ENCODE assay signal across 1 fruit fly cellular context in genomic region chr3L:18683846-18684245, dm6.
TF ChIP-seq lines count a peak whose summit lies in the region.

Chmp1 (minus strand) TSS chr3L:18684061.

TF ChIP-seq in whole organism, embryonic, 481 proteins besides CTCF, POLR2A, EP300 and RAD21 (continued from another document and continues in another):
- no peak for TF ChIP-seq Dip2 (GFP tag; IDR thresholded peaks at IDR 0.05; lab: Robert Waterston, UW)
- TF ChIP-seq ab (GFP tag; optimal IDR thresholded peaks at IDR 0.05; lab: Kevin White, UChicago), result no peak
- TF ChIP-seq BEAF-32 (GFP tag; optimal IDR thresholded peaks at IDR 0.05; lab: Kevin White, UChicago), result no peak
- peak; percentile 11; the same call in 1 of the 3 replicates for TF ChIP-seq CG34224 (GFP tag; IDR thresholded peaks at IDR 0.05; lab: Robert Waterston, UW; ENCODE audit: partially characterized antibody)
- TF ChIP-seq CG9797 (GFP tag; optimal IDR thresholded peaks at IDR 0.05; lab: Kevin White, UChicago), result peak; percentile 65
- no peak for TF ChIP-seq Drgx (GFP tag; IDR thresholded peaks at IDR 0.05; lab: Robert Waterston, UW)
- peak; percentile 51 for TF ChIP-seq pzg (GFP tag; optimal IDR thresholded peaks at IDR 0.05; lab: Kevin White, UChicago)
- no peak for TF ChIP-seq mld (GFP tag; IDR thresholded peaks at IDR 0.05; lab: Robert Waterston, UW; ENCODE audit: partially characterized antibody)
- no peak for TF ChIP-seq CG4730 (GFP tag; IDR thresholded peaks at IDR 0.05; lab: Robert Waterston, UW)
- TF ChIP-seq CkIIα-i1 (GFP tag; IDR thresholded peaks at IDR 0.05; lab: Robert Waterston, UW), result no peak
- TF ChIP-seq kay (GFP tag; optimal IDR thresholded peaks at IDR 0.05; lab: Kevin White, UChicago), result peak; percentile 94
- TF ChIP-seq kah (GFP tag; optimal IDR thresholded peaks at IDR 0.05; lab: Kevin White, UChicago), result no peak
- TF ChIP-seq CG1603 (tag; optimal IDR thresholded peaks at IDR 0.05; lab: Kevin White, UChicago), result peak; percentile 21
- TF ChIP-seq lbe (GFP tag; optimal IDR thresholded peaks at IDR 0.05; lab: Kevin White, UChicago), result no peak
- TF ChIP-seq Optix (GFP tag; IDR thresholded peaks at IDR 0.05; lab: Robert Waterston, UW), result no peak
- no peak for TF ChIP-seq CG11723 (GFP tag; optimal IDR thresholded peaks at IDR 0.05; lab: Kevin White, UChicago)
- no peak for TF ChIP-seq Doc2 (GFP tag; IDR thresholded peaks at IDR 0.05; lab: Robert Waterston, UW)
- TF ChIP-seq CG4282 (GFP tag; optimal IDR thresholded peaks at IDR 0.05; lab: Kevin White, UChicago), result no peak
- TF ChIP-seq hkb (optimal IDR thresholded peaks at IDR 0.05; lab: Kevin White, UChicago), result no peak
- TF ChIP-seq hkb (GFP tag; IDR thresholded peaks at IDR 0.05; lab: Robert Waterston, UW), result no peak
- TF ChIP-seq CG14014 (GFP tag; IDR thresholded peaks at IDR 0.05; lab: Robert Waterston, UW), result no peak
- TF ChIP-seq lilli (GFP tag; optimal IDR thresholded peaks at IDR 0.05; lab: Kevin White, UChicago), result no peak
- TF ChIP-seq CG12155 (GFP tag; optimal IDR thresholded peaks at IDR 0.05; lab: Kevin White, UChicago), result no peak
- TF ChIP-seq unc-4 (GFP tag; IDR thresholded peaks at IDR 0.05; lab: Robert Waterston, UW; ENCODE audit: partially characterized antibody), result no peak; the same call in 1 of the 2 replicates
- TF ChIP-seq CG9609 (GFP tag; optimal IDR thresholded peaks at IDR 0.05; lab: Kevin White, UChicago), result no peak
- no peak for TF ChIP-seq CG17328 (GFP tag; IDR thresholded peaks at IDR 0.05; lab: Robert Waterston, UW)
- no peak for TF ChIP-seq CG15011 (GFP tag; optimal IDR thresholded peaks at IDR 0.05; lab: Kevin White, UChicago)
- peak; percentile 62 for TF ChIP-seq CG13287 (GFP tag; IDR thresholded peaks at IDR 0.05; lab: Robert Waterston, UW; ENCODE audit: partially characterized antibody)
- TF ChIP-seq CG12744 (GFP tag; optimal IDR thresholded peaks at IDR 0.05; lab: Kevin White, UChicago), result no peak
- TF ChIP-seq unpg (GFP tag; optimal IDR thresholded peaks at IDR 0.05; lab: Kevin White, UChicago), result no peak
- TF ChIP-seq CG12071 (GFP tag; optimal IDR thresholded peaks at IDR 0.05; lab: Kevin White, UChicago), result no peak
- no peak for TF ChIP-seq vvl (GFP tag; IDR thresholded peaks at IDR 0.05; lab: Robert Waterston, UW)
- TF ChIP-seq mirr (GFP tag; optimal IDR thresholded peaks at IDR 0.05; lab: Kevin White, UChicago), result no peak
- TF ChIP-seq croc (GFP tag; conservative IDR thresholded peaks at IDR 0.05; lab: Robert Waterston, UW), result no peak
- TF ChIP-seq onecut (GFP tag; IDR thresholded peaks at IDR 0.05; lab: Robert Waterston, UW), result no peak
- TF ChIP-seq CG18619 (GFP tag; optimal IDR thresholded peaks at IDR 0.05; lab: Kevin White, UChicago), result no peak
- no peak for TF ChIP-seq cwo (GFP tag; optimal IDR thresholded peaks at IDR 0.05; lab: Kevin White, UChicago)
- TF ChIP-seq CG8290 (GFP tag; optimal IDR thresholded peaks at IDR 0.05; lab: Kevin White, UChicago), result no peak
- no peak for TF ChIP-seq CG8290 (tag; optimal IDR thresholded peaks at IDR 0.05; lab: Kevin White, UChicago)
- TF ChIP-seq org-1 (GFP tag; optimal IDR thresholded peaks at IDR 0.05; lab: Kevin White, UChicago), result no peak
- TF ChIP-seq CG11247 (GFP tag; IDR thresholded peaks at IDR 0.05; lab: Robert Waterston, UW), result no peak
- no peak for TF ChIP-seq CHES-1-like (GFP tag; optimal IDR thresholded peaks at IDR 0.05; lab: Kevin White, UChicago)
- TF ChIP-seq CG2712 (tag; optimal IDR thresholded peaks at IDR 0.05; lab: Kevin White, UChicago), result no peak
- no peak for TF ChIP-seq CG9817 (tag; optimal IDR thresholded peaks at IDR 0.05; lab: Kevin White, UChicago)
- peak; percentile 9 for TF ChIP-seq Dp (GFP tag; optimal IDR thresholded peaks at IDR 0.05; lab: Kevin White, UChicago)
- TF ChIP-seq tin (GFP tag; optimal IDR thresholded peaks at IDR 0.05; lab: Kevin White, UChicago), result no peak
- no peak for TF ChIP-seq CG10209 (GFP tag; optimal IDR thresholded peaks at IDR 0.05; lab: Kevin White, UChicago)
- no peak for TF ChIP-seq sisA (GFP tag; IDR thresholded peaks at IDR 0.05; lab: Robert Waterston, UW)
- TF ChIP-seq Chrac-16 (GFP tag; optimal IDR thresholded peaks at IDR 0.05; lab: Kevin White, UChicago), result no peak
- no peak for TF ChIP-seq CG5953 (GFP tag; IDR thresholded peaks at IDR 0.05; lab: Robert Waterston, UW)
- peak; percentile 63 for TF ChIP-seq gfzf (GFP tag; optimal IDR thresholded peaks at IDR 0.05; lab: Kevin White, UChicago)
- TF ChIP-seq repo (GFP tag; optimal IDR thresholded peaks at IDR 0.05; lab: Kevin White, UChicago), result no peak
- no peak for TF ChIP-seq Gsc (GFP tag; IDR thresholded peaks at IDR 0.05; lab: Robert Waterston, UW)
- no peak for TF ChIP-seq gcm (GFP tag; optimal IDR thresholded peaks at IDR 0.05; lab: Kevin White, UChicago)
- TF ChIP-seq CG11504 (tag; optimal IDR thresholded peaks at IDR 0.05; lab: Kevin White, UChicago), result peak; percentile 29
- no peak for TF ChIP-seq gt (GFP tag; IDR thresholded peaks at IDR 0.05; lab: Robert Waterston, UW)
- no peak for TF ChIP-seq MTF-1 (GFP tag; optimal IDR thresholded peaks at IDR 0.05; lab: Kevin White, UChicago; ENCODE audit: borderline replicate concordance)
- no peak for TF ChIP-seq ac (GFP tag; optimal IDR thresholded peaks at IDR 0.05; lab: Kevin White, UChicago)
- TF ChIP-seq amos (GFP tag; IDR thresholded peaks at IDR 0.05; lab: Robert Waterston, UW; ENCODE audit: partially characterized antibody), result peak; percentile 47
- no peak for TF ChIP-seq gem (tag; optimal IDR thresholded peaks at IDR 0.05; lab: Kevin White, UChicago)
- no peak for TF ChIP-seq cas (GFP tag; IDR thresholded peaks at IDR 0.05; lab: Robert Waterston, UW)
- TF ChIP-seq sqz (GFP tag; optimal IDR thresholded peaks at IDR 0.05; lab: Kevin White, UChicago), result no peak
- TF ChIP-seq lov (optimal IDR thresholded peaks at IDR 0.05; lab: Kevin White, UChicago), result no peak
- no peak for TF ChIP-seq lov (GFP tag; IDR thresholded peaks at IDR 0.05; lab: Robert Waterston, UW)
- no peak for TF ChIP-seq Doc3 (GFP tag; IDR thresholded peaks at IDR 0.05; lab: Robert Waterston, UW; ENCODE audit: partially characterized antibody)
- no peak for TF ChIP-seq D19B (GFP tag; optimal IDR thresholded peaks at IDR 0.05; lab: Kevin White, UChicago)
- TF ChIP-seq ro (GFP tag; IDR thresholded peaks at IDR 0.05; lab: Robert Waterston, UW), result no peak
- no peak for TF ChIP-seq Ets97D (GFP tag; optimal IDR thresholded peaks at IDR 0.05; lab: Kevin White, UChicago)
- no peak for TF ChIP-seq CG7357 (GFP tag; IDR thresholded peaks at IDR 0.05; lab: Robert Waterston, UW)
- no peak for TF ChIP-seq bab2 (GFP tag; optimal IDR thresholded peaks at IDR 0.05; lab: Kevin White, UChicago)
- TF ChIP-seq Spps (tag; optimal IDR thresholded peaks at IDR 0.05; lab: Kevin White, UChicago), result no peak
- no peak for TF ChIP-seq CG4820 (GFP tag; optimal IDR thresholded peaks at IDR 0.05; lab: Kevin White, UChicago)
- TF ChIP-seq D (optimal IDR thresholded peaks at IDR 0.05; lab: Kevin White, UChicago), result no peak
- TF ChIP-seq D (GFP tag; optimal IDR thresholded peaks at IDR 0.05; lab: Kevin White, UChicago), result no peak
- no peak for TF ChIP-seq abd-A (tag; optimal IDR thresholded peaks at IDR 0.05; lab: Kevin White, UChicago)
- no peak for TF ChIP-seq Tbp (GFP tag; optimal IDR thresholded peaks at IDR 0.05; lab: Kevin White, UChicago)
- peak in 1 of 2 experiments; percentile 93 for TF ChIP-seq insv (GFP tag; optimal IDR thresholded peaks at IDR 0.05; lab: Kevin White, UChicago)
- no peak for TF ChIP-seq CG8359 (GFP tag; optimal IDR thresholded peaks at IDR 0.05; lab: Kevin White, UChicago; ENCODE audit: borderline replicate concordance)
- no peak for TF ChIP-seq CG6175 (GFP tag; IDR thresholded peaks at IDR 0.05; lab: Robert Waterston, UW)
- no peak for TF ChIP-seq CG10565 (GFP tag; optimal IDR thresholded peaks at IDR 0.05; lab: Kevin White, UChicago)
- no peak for TF ChIP-seq Blimp-1 (GFP tag; optimal IDR thresholded peaks at IDR 0.05; lab: Kevin White, UChicago)
- TF ChIP-seq HmgD (GFP tag; optimal IDR thresholded peaks at IDR 0.05; lab: Kevin White, UChicago), result no peak
- no peak for TF ChIP-seq Elba2 (GFP tag; optimal IDR thresholded peaks at IDR 0.05; lab: Kevin White, UChicago)
- TF ChIP-seq CG4617 (GFP tag; optimal IDR thresholded peaks at IDR 0.05; lab: Kevin White, UChicago; ENCODE audit: borderline replicate concordance), result peak; percentile 64
- no peak for TF ChIP-seq sim (GFP tag; IDR thresholded peaks at IDR 0.05; lab: Robert Waterston, UW)
- TF ChIP-seq CG12942 (GFP tag; optimal IDR thresholded peaks at IDR 0.05; lab: Kevin White, UChicago), result no peak
- no peak for TF ChIP-seq zen2 (GFP tag; IDR thresholded peaks at IDR 0.05; lab: Robert Waterston, UW; ENCODE audit: partially characterized antibody)
- peak; percentile 66 for TF ChIP-seq CG15514 (GFP tag; optimal IDR thresholded peaks at IDR 0.05; lab: Kevin White, UChicago)
- peak; percentile 75 for TF ChIP-seq CG3995 (GFP tag; optimal IDR thresholded peaks at IDR 0.05; lab: Kevin White, UChicago)
- TF ChIP-seq Dll (GFP tag; IDR thresholded peaks at IDR 0.05; lab: Robert Waterston, UW; ENCODE audit: partially characterized antibody), result 0 out of 4 replicates have a peak, but pooled peaks have one; percentile 12
- TF ChIP-seq otp (GFP tag; IDR thresholded peaks at IDR 0.05; lab: Robert Waterston, UW), result no peak
- TF ChIP-seq Dbx (GFP tag; IDR thresholded peaks at IDR 0.05; lab: Robert Waterston, UW), result no peak
- no peak for TF ChIP-seq maf-S (GFP tag; optimal IDR thresholded peaks at IDR 0.05; lab: Kevin White, UChicago)
- no peak for TF ChIP-seq HLH4C (GFP tag; IDR thresholded peaks at IDR 0.05; lab: Robert Waterston, UW; ENCODE audit: partially characterized antibody)
- no peak for TF ChIP-seq HLHmδ (GFP tag; optimal IDR thresholded peaks at IDR 0.05; lab: Kevin White, UChicago)
- no peak for TF ChIP-seq mam (GFP tag; optimal IDR thresholded peaks at IDR 0.05; lab: Kevin White, UChicago)
- TF ChIP-seq CG7839 (tag; optimal IDR thresholded peaks at IDR 0.05; lab: Kevin White, UChicago), result no peak
- TF ChIP-seq Ssrp (tag; optimal IDR thresholded peaks at IDR 0.05; lab: Kevin White, UChicago), result no peak
- peak; percentile 8 for TF ChIP-seq CG13624 (GFP tag; optimal IDR thresholded peaks at IDR 0.05; lab: Kevin White, UChicago)
- peak; percentile 47 for TF ChIP-seq CG18011 (GFP tag; optimal IDR thresholded peaks at IDR 0.05; lab: Kevin White, UChicago)
- TF ChIP-seq tup (GFP tag; optimal IDR thresholded peaks at IDR 0.05; lab: Kevin White, UChicago), result no peak
- TF ChIP-seq slp2 (GFP tag; optimal IDR thresholded peaks at IDR 0.05; lab: Kevin White, UChicago), result no peak
- TF ChIP-seq zen (tag; optimal IDR thresholded peaks at IDR 0.05; lab: Kevin White, UChicago), result no peak
- TF ChIP-seq MESR4 (GFP tag; optimal IDR thresholded peaks at IDR 0.05; lab: Kevin White, UChicago), result peak; percentile 90
- TF ChIP-seq NC2β (GFP tag; optimal IDR thresholded peaks at IDR 0.05; lab: Kevin White, UChicago), result no peak
- TF ChIP-seq prd (optimal IDR thresholded peaks at IDR 0.05; lab: Kevin White, UChicago), result no peak
- TF ChIP-seq prd (GFP tag; IDR thresholded peaks at IDR 0.05; lab: Robert Waterston, UW), result no peak
- TF ChIP-seq CG9437 (GFP tag; optimal IDR thresholded peaks at IDR 0.05; lab: Kevin White, UChicago), result no peak
- TF ChIP-seq CG9727 (GFP tag; optimal IDR thresholded peaks at IDR 0.05; lab: Kevin White, UChicago), result no peak
- TF ChIP-seq CG2875 (GFP tag; optimal IDR thresholded peaks at IDR 0.05; lab: Kevin White, UChicago), result no peak
- TF ChIP-seq lab (GFP tag; optimal IDR thresholded peaks at IDR 0.05; lab: Kevin White, UChicago), result no peak
- TF ChIP-seq Lpt (GFP tag; optimal IDR thresholded peaks at IDR 0.05; lab: Kevin White, UChicago), result no peak
- no peak for TF ChIP-seq Ptx1 (GFP tag; IDR thresholded peaks at IDR 0.05; lab: Robert Waterston, UW)
- no peak for TF ChIP-seq CG14441 (GFP tag; IDR thresholded peaks at IDR 0.05; lab: Robert Waterston, UW)
- TF ChIP-seq CG4424 (GFP tag; optimal IDR thresholded peaks at IDR 0.05; lab: Kevin White, UChicago), result no peak
- no peak for TF ChIP-seq rib (GFP tag; IDR thresholded peaks at IDR 0.05; lab: Robert Waterston, UW)
- TF ChIP-seq CG1529 (GFP tag; optimal IDR thresholded peaks at IDR 0.05; lab: Kevin White, UChicago), result no peak
- no peak for TF ChIP-seq CG31441 (GFP tag; IDR thresholded peaks at IDR 0.05; lab: Robert Waterston, UW)
- peak; percentile 84 for TF ChIP-seq stwl (tag; optimal IDR thresholded peaks at IDR 0.05; lab: Kevin White, UChicago)
- TF ChIP-seq CG12299 (tag; optimal IDR thresholded peaks at IDR 0.05; lab: Kevin White, UChicago), result no peak
- no peak for TF ChIP-seq Xbp1 (GFP tag; optimal IDR thresholded peaks at IDR 0.05; lab: Kevin White, UChicago)
- TF ChIP-seq CG10267 (tag; optimal IDR thresholded peaks at IDR 0.05; lab: Kevin White, UChicago), result peak; percentile 1
- no peak for TF ChIP-seq ara (GFP tag; IDR thresholded peaks at IDR 0.05; lab: Robert Waterston, UW)
- TF ChIP-seq eve (GFP tag; optimal IDR thresholded peaks at IDR 0.05; lab: Kevin White, UChicago), result no peak
- TF ChIP-seq CG3407 (GFP tag; optimal IDR thresholded peaks at IDR 0.05; lab: Kevin White, UChicago), result no peak
- TF ChIP-seq CG16779 (GFP tag; IDR thresholded peaks at IDR 0.05; lab: Robert Waterston, UW), result no peak
- TF ChIP-seq HLH54F (GFP tag; optimal IDR thresholded peaks at IDR 0.05; lab: Kevin White, UChicago), result no peak
- TF ChIP-seq CG16863 (GFP tag; optimal IDR thresholded peaks at IDR 0.05; lab: Kevin White, UChicago), result no peak
- TF ChIP-seq ttk (GFP tag; IDR thresholded peaks at IDR 0.05; lab: Robert Waterston, UW), result no peak
- no peak for TF ChIP-seq Usf (GFP tag; optimal IDR thresholded peaks at IDR 0.05; lab: Kevin White, UChicago)
- TF ChIP-seq CG13775 (GFP tag; optimal IDR thresholded peaks at IDR 0.05; lab: Kevin White, UChicago), result no peak
- TF ChIP-seq hth (optimal IDR thresholded peaks at IDR 0.05; lab: Kevin White, UChicago), result no peak
- TF ChIP-seq Bgb (GFP tag; IDR thresholded peaks at IDR 0.05; lab: Robert Waterston, UW; ENCODE audit: partially characterized antibody), result peak; percentile 53; the same call in 1 of the 2 replicates
- TF ChIP-seq CG17359 (tag; optimal IDR thresholded peaks at IDR 0.05; lab: Kevin White, UChicago), result no peak
- TF ChIP-seq CG12659 (GFP tag; optimal IDR thresholded peaks at IDR 0.05; lab: Kevin White, UChicago), result no peak
- no peak for TF ChIP-seq CG7963 (GFP tag; IDR thresholded peaks at IDR 0.05; lab: Robert Waterston, UW; ENCODE audit: partially characterized antibody)
- no peak for TF ChIP-seq ap (GFP tag; IDR thresholded peaks at IDR 0.05; lab: Robert Waterston, UW)
- no peak for TF ChIP-seq zf30C (GFP tag; optimal IDR thresholded peaks at IDR 0.05; lab: Kevin White, UChicago)
